Fruit fly (Drosophila melanogaster) whole organism, embryonic: ENCODE measurements around the gene CG2021.

Experiments
- C15 ChIP-seq: fragments of 200-800 bp; sonication (Bioruptor generic); IDR thresholded peaks from 3 replicates; pipeline ENCODE4 v1.3.6; 2022; ENCODE audit warnings: missing biosample characterization, missing genetic modification characterization
- CG10274 ChIP-seq: fragments of 200-800 bp; sonication (Bioruptor generic); optimal IDR thresholded peaks from 3 replicates; lab custom pipeline; 2017; ENCODE audit warnings: missing biosample characterization, mild to moderate bottlenecking, missing genetic modification characterization
- CG10654 ChIP-seq: fragments of 200-800 bp; sonication (Bioruptor generic); optimal IDR thresholded peaks from 2 replicates; lab custom pipeline; 2016; ENCODE audit warnings: missing biosample characterization, missing genetic modification characterization
- CG11456 ChIP-seq: fragments of 200-800 bp; sonication (Bioruptor generic); IDR thresholded peaks from 3 replicates; pipeline ENCODE4 v1.3.6; 2022; ENCODE audit warnings: missing biosample characterization, missing genetic modification characterization
- CG11695 ChIP-seq: fragments of 200-800 bp; sonication (Bioruptor generic); IDR thresholded peaks from 3 replicates; pipeline ENCODE4 v1.3.6; 2022; ENCODE audit warnings: missing biosample characterization, missing genetic modification characterization
- CG13424 ChIP-seq: fragments of 200-800 bp; sonication (Bioruptor generic); optimal IDR thresholded peaks from 2 replicates; lab custom pipeline; 2019; ENCODE audit warnings: missing biosample characterization, mild to moderate bottlenecking, missing genetic modification characterization, moderate library complexity
- CG15601 ChIP-seq: fragments of 200-800 bp; sonication (Bioruptor generic); optimal IDR thresholded peaks from 3 replicates; lab custom pipeline; 2019; ENCODE audit warnings: missing biosample characterization, mild to moderate bottlenecking, missing genetic modification characterization, moderate library complexity
- CG1603 ChIP-seq: fragments of 200-800 bp; sonication (Bioruptor generic); optimal IDR thresholded peaks from 2 replicates; lab custom pipeline; 2019; ENCODE audit warnings: missing biosample characterization, mild to moderate bottlenecking, missing genetic modification characterization, moderate library complexity
- CG16815 ChIP-seq: fragments of 200-800 bp; sonication (Bioruptor generic); optimal IDR thresholded peaks from 3 replicates; lab custom pipeline; 2017; ENCODE audit warnings: missing biosample characterization, mild to moderate bottlenecking, missing genetic modification characterization
- CG17359 ChIP-seq: fragments of 200-800 bp; sonication (Bioruptor generic); optimal IDR thresholded peaks from 3 replicates; lab custom pipeline; 2018; ENCODE audit warnings: missing biosample characterization, mild to moderate bottlenecking, missing genetic modification characterization, moderate library complexity
- CG17802 ChIP-seq: fragments of 200-800 bp; sonication (Bioruptor generic); optimal IDR thresholded peaks from 2 replicates; lab custom pipeline; 2018; ENCODE audit warnings: missing biosample characterization, mild to moderate bottlenecking, missing genetic modification characterization, moderate library complexity
- CG17829 ChIP-seq: fragments of 200-800 bp; optimal IDR thresholded peaks from 2 replicates; lab custom pipeline; 2019; ENCODE audit warnings: missing biosample characterization, mild to moderate bottlenecking, missing genetic modification characterization, moderate library complexity
- CG18476 ChIP-seq: fragments of 200-800 bp; sonication (Bioruptor generic); optimal IDR thresholded peaks from 2 replicates; lab custom pipeline; 2016; ENCODE audit warnings: missing biosample characterization, mild to moderate bottlenecking, missing genetic modification characterization
- CG2202 ChIP-seq: fragments of 200-800 bp; sonication (Bioruptor generic); optimal IDR thresholded peaks from 2 replicates; lab custom pipeline; 2018; ENCODE audit warnings: missing biosample characterization, mild to moderate bottlenecking, missing genetic modification characterization
- CG2678 ChIP-seq: fragments of 200-800 bp; sonication (Bioruptor generic); optimal IDR thresholded peaks from 3 replicates; lab custom pipeline; 2019; ENCODE audit warnings: missing biosample characterization, mild to moderate bottlenecking, missing genetic modification characterization, moderate library complexity
- CG4617 ChIP-seq: fragments of 200-800 bp; sonication (Bioruptor generic); optimal IDR thresholded peaks from 3 replicates; lab custom pipeline; 2016; ENCODE audit warnings: missing biosample characterization, missing genetic modification characterization, borderline replicate concordance
- CG6689 ChIP-seq: fragments of 200-800 bp; sonication (Bioruptor generic); IDR thresholded peaks from 2 replicates; pipeline ENCODE4 v1.3.6; 2022; ENCODE audit warnings: missing biosample characterization, missing genetic modification characterization
- CG6813 ChIP-seq: fragments of 200-800 bp; sonication (Bioruptor generic); optimal IDR thresholded peaks from 2 replicates; lab custom pipeline; 2017; ENCODE audit warnings: missing biosample characterization, missing genetic modification characterization, mild to moderate bottlenecking, moderate library complexity, missing genetic modification reagents
- CG8944 ChIP-seq: fragments of 200-800 bp; sonication (Bioruptor generic); optimal IDR thresholded peaks from 3 replicates; lab custom pipeline; 2016; ENCODE audit warnings: missing biosample characterization, missing genetic modification characterization
- Camta ChIP-seq: fragments of 200-800 bp; sonication (Bioruptor generic); optimal IDR thresholded peaks from 2 replicates; lab custom pipeline; 2016; ENCODE audit warnings: missing biosample characterization, missing genetic modification characterization
- CoRest ChIP-seq: fragments of 200-800 bp; sonication (Bioruptor generic); optimal IDR thresholded peaks from 3 replicates; lab custom pipeline; 2018; ENCODE audit warnings: missing biosample characterization, mild to moderate bottlenecking, missing genetic modification characterization, moderate library complexity
- D ChIP-seq, 2 experiments: fragments of 200-800 bp in 1 of 2; fragments of >200 bp in 1 of 2; sonication (Bioruptor generic) in 1 of 2; optimal IDR thresholded peaks; 2 replicates in 1 of 2; 3 replicates in 1 of 2; lab custom pipeline; 2017; ENCODE audit warnings: mild to moderate bottlenecking in 1 of 2, missing biosample characterization in 1 of 2, missing genetic modification characterization in 1 of 2, missing genetic modification reagents in 1 of 2
- Dbx ChIP-seq: fragments of 200-800 bp; sonication (Bioruptor generic); IDR thresholded peaks from 3 replicates; pipeline ENCODE4 v1.3.6; 2022; ENCODE audit warnings: missing biosample characterization, missing genetic modification characterization
- Drgx ChIP-seq: fragments of 200-800 bp; sonication (Bioruptor generic); IDR thresholded peaks from 2 replicates; pipeline ENCODE4 v1.3.6; 2022; ENCODE audit warnings: missing biosample characterization, missing genetic modification characterization
- H2.0 ChIP-seq: fragments of 200-800 bp; sonication (Bioruptor generic); IDR thresholded peaks from 2 replicates; pipeline ENCODE4 v1.3.6; 2022; ENCODE audit warnings: missing biosample characterization, missing genetic modification characterization
- HmgZ ChIP-seq: fragments of 200-800 bp; sonication (Bioruptor generic); optimal IDR thresholded peaks from 2 replicates; lab custom pipeline; 2018; ENCODE audit warnings: missing biosample characterization, mild to moderate bottlenecking, missing genetic modification characterization
- MTF-1 ChIP-seq: fragments of 200-800 bp; sonication (Bioruptor generic); optimal IDR thresholded peaks from 2 replicates; lab custom pipeline; 2018; ENCODE audit warnings: missing biosample characterization, mild to moderate bottlenecking, missing genetic modification characterization, borderline replicate concordance
- Opbp ChIP-seq: fragments of 200-800 bp; sonication (Bioruptor generic); IDR thresholded peaks from 3 replicates; pipeline ENCODE4 v1.3.6; 2022; ENCODE audit warnings: missing biosample characterization, missing genetic modification characterization; ENCODE audit not compliant: partially characterized antibody
- Six4 ChIP-seq: fragments of 200-800 bp; sonication (Bioruptor generic); optimal IDR thresholded peaks from 2 replicates; lab custom pipeline; 2016; ENCODE audit warnings: missing biosample characterization, missing genetic modification characterization
- Stat92E ChIP-seq, 3 experiments: fragments of >200 bp in 2 of 3; fragments of 200-800 bp in 1 of 3; sonication (Bioruptor generic) in 1 of 3; optimal IDR thresholded peaks; 2 replicates each; lab custom pipeline; 2017 to 2019; ENCODE audit warnings: missing biosample characterization in 3 of 3, missing genetic modification characterization in 3 of 3, mild to moderate bottlenecking in 1 of 3, moderate library complexity in 1 of 3
- cg ChIP-seq: fragments of 200-800 bp; sonication (Bioruptor generic); optimal IDR thresholded peaks from 3 replicates; lab custom pipeline; 2019; ENCODE audit warnings: missing biosample characterization, mild to moderate bottlenecking, missing genetic modification characterization, moderate library complexity
- crc ChIP-seq: fragments of 200-800 bp; sonication (Bioruptor generic); optimal IDR thresholded peaks from 2 replicates; lab custom pipeline; 2016; ENCODE audit warnings: missing biosample characterization, missing genetic modification characterization
- da ChIP-seq: fragments of 200-800 bp; sonication (Bioruptor generic); optimal IDR thresholded peaks from 2 replicates; lab custom pipeline; 2016; ENCODE audit warnings: missing biosample characterization, missing genetic modification characterization
- dati ChIP-seq: fragments of 200-800 bp; sonication (Bioruptor generic); IDR thresholded peaks from 2 replicates; pipeline ENCODE4 v1.3.6; 2022; ENCODE audit warnings: missing biosample characterization, missing genetic modification characterization
- gcm2 ChIP-seq: fragments of 200-800 bp; sonication (Bioruptor generic); optimal IDR thresholded peaks from 2 replicates; lab custom pipeline; 2016; ENCODE audit warnings: missing biosample characterization, missing genetic modification characterization
- gt ChIP-seq: fragments of 200-800 bp; sonication (Bioruptor generic); IDR thresholded peaks from 2 replicates; pipeline ENCODE4 v1.3.6; 2022; ENCODE audit warnings: missing biosample characterization, missing genetic modification characterization
- hb ChIP-seq: fragments of 200-800 bp; sonication (Bioruptor generic); IDR thresholded peaks from 3 replicates; pipeline ENCODE4 v1.3.6; 2022; ENCODE audit warnings: missing biosample characterization, missing genetic modification characterization; ENCODE audit not compliant: partially characterized antibody
- jumu ChIP-seq: fragments of 200-800 bp; sonication (Bioruptor generic); optimal IDR thresholded peaks from 3 replicates; lab custom pipeline; 2016; ENCODE audit warnings: missing biosample characterization, missing genetic modification characterization
- kah ChIP-seq: fragments of 200-800 bp; sonication (Bioruptor generic); optimal IDR thresholded peaks from 2 replicates; lab custom pipeline; 2018; ENCODE audit warnings: missing biosample characterization, mild to moderate bottlenecking, missing genetic modification characterization
- kni ChIP-seq: fragments of 200-800 bp; sonication (Bioruptor generic); optimal IDR thresholded peaks from 3 replicates; lab custom pipeline; 2017; ENCODE audit warnings: mild to moderate bottlenecking, missing biosample characterization, missing genetic modification reagents, missing genetic modification characterization
- nau ChIP-seq: fragments of 200-800 bp; sonication (Bioruptor generic); optimal IDR thresholded peaks from 3 replicates; lab custom pipeline; 2017; ENCODE audit warnings: missing biosample characterization, mild to moderate bottlenecking, missing genetic modification characterization, missing genetic modification reagents
- oc ChIP-seq: fragments of 200-800 bp; sonication (Bioruptor generic); optimal IDR thresholded peaks from 2 replicates; lab custom pipeline; 2018; ENCODE audit warnings: missing biosample characterization, mild to moderate bottlenecking, missing genetic modification characterization, moderate library complexity
- sd ChIP-seq: fragments of 200-800 bp; sonication (Bioruptor generic); optimal IDR thresholded peaks from 3 replicates; lab custom pipeline; 2018; ENCODE audit warnings: missing biosample characterization, mild to moderate bottlenecking, missing genetic modification characterization, moderate library complexity
- tap ChIP-seq: fragments of 200-800 bp; optimal IDR thresholded peaks from 3 replicates; lab custom pipeline; 2019; ENCODE audit warnings: missing biosample characterization, mild to moderate bottlenecking, missing genetic modification characterization, moderate library complexity
- tgo ChIP-seq: fragments of 200-800 bp; sonication (Bioruptor generic); IDR thresholded peaks from 3 replicates; pipeline ENCODE4 v1.3.6; 2022; ENCODE audit warnings: missing biosample characterization, missing genetic modification characterization
- tll ChIP-seq, 2 experiments: fragments of 200-800 bp in 1 of 2; fragments of >200 bp in 1 of 2; sonication (Bioruptor generic) in 1 of 2; optimal IDR thresholded peaks; 2 replicates each; lab custom pipeline; 2017 to 2019; ENCODE audit warnings: missing biosample characterization in 2 of 2, missing genetic modification characterization in 2 of 2, mild to moderate bottlenecking in 1 of 2, moderate library complexity in 1 of 2
- twi ChIP-seq: fragments of 200-800 bp; optimal IDR thresholded peaks from 2 replicates; lab custom pipeline; 2019; ENCODE audit warnings: missing biosample characterization, mild to moderate bottlenecking, missing genetic modification characterization, moderate library complexity

Gene CG2021

dm6 chr3L:1794164-1794942 is 17.1 kb upstream of the CG2021 start (continued):
- no peak for TF ChIP-seq CG17802 (tag; lab: Kevin White, UChicago)
- no peak for TF ChIP-seq CG15601 (tag; lab: Kevin White, UChicago)
- TF ChIP-seq kni (GFP tag; lab: Kevin White, UChicago): peak; percentile 64
- TF ChIP-seq C15: no peak
- peak; percentile 52 for TF ChIP-seq CG18476 (GFP tag; lab: Kevin White, UChicago)
- TF ChIP-seq CG10274: no peak
- TF ChIP-seq dati (GFP tag; lab: Robert Waterston, UW): no peak
- TF ChIP-seq Opbp (GFP tag; lab: Robert Waterston, UW): no peak
- peak; percentile 61; the same call in 1 of the 3 replicates for TF ChIP-seq Dbx (GFP tag; lab: Robert Waterston, UW)
- TF ChIP-seq CG6813 (GFP tag; lab: Kevin White, UChicago): peak; percentile 21
- TF ChIP-seq gt (GFP tag; lab: Robert Waterston, UW): no peak
- no peak for TF ChIP-seq twi (tag; lab: Kevin White, UChicago)
- peak; percentile 26; the same call in 1 of the 3 replicates for TF ChIP-seq CG11456 (GFP tag; lab: Robert Waterston, UW)
- TF ChIP-seq Six4 (GFP tag; lab: Kevin White, UChicago): no peak
- 0 out of 2 replicates have a peak, but pooled peaks have one; percentile 11 for TF ChIP-seq CG6689 (GFP tag; lab: Robert Waterston, UW)
- no peak for TF ChIP-seq CoRest (tag; lab: Kevin White, UChicago)
- TF ChIP-seq CG8944: no peak
- TF ChIP-seq jumu (GFP tag; lab: Kevin White, UChicago): no peak
- no peak for TF ChIP-seq tgo (GFP tag; lab: Robert Waterston, UW)
- TF ChIP-seq CG17359 (tag; lab: Kevin White, UChicago): peak; percentile 37
- peak; percentile 9 for TF ChIP-seq kah
- no peak for TF ChIP-seq CG4617 (GFP tag; lab: Kevin White, UChicago)
- peak; percentile 18; the same call in 1 of the 2 replicates for TF ChIP-seq H2.0 (GFP tag; lab: Robert Waterston, UW)
- TF ChIP-seq crc (GFP tag; lab: Kevin White, UChicago): no peak
- no peak for TF ChIP-seq oc
- TF ChIP-seq CG1603 (tag; lab: Kevin White, UChicago): no peak
- peak; percentile 91 for TF ChIP-seq sd (tag; lab: Kevin White, UChicago)
- 0 out of 2 replicates have a peak, but pooled peaks have one; percentile 19 for TF ChIP-seq Drgx (GFP tag; lab: Robert Waterston, UW)
- TF ChIP-seq Stat92E (GFP tag; optimal IDR thresholded peaks at IDR 0.05; lab: Kevin White, UChicago): no peak
- peak; percentile 88 for TF ChIP-seq cg
- peak; percentile 42 for TF ChIP-seq CG2678
- TF ChIP-seq tll (GFP tag; optimal IDR thresholded peaks at IDR 0.05; lab: Kevin White, UChicago): peak in 1 of 2 experiments; percentile 16
- no peak for TF ChIP-seq gcm2 (GFP tag; lab: Kevin White, UChicago)
- no peak for TF ChIP-seq CG13424 (tag; lab: Kevin White, UChicago)
- TF ChIP-seq D (optimal IDR thresholded peaks at IDR 0.05; lab: Kevin White, UChicago): peak; percentile 17
- TF ChIP-seq D (GFP tag; optimal IDR thresholded peaks at IDR 0.05; lab: Kevin White, UChicago): no peak
- TF ChIP-seq da: no peak
- peak; percentile 56 for TF ChIP-seq HmgZ (tag; lab: Kevin White, UChicago)
- TF ChIP-seq Camta (GFP tag; lab: Kevin White, UChicago): no peak
- no peak for TF ChIP-seq tap (tag; lab: Kevin White, UChicago)
- TF ChIP-seq nau (GFP tag; lab: Kevin White, UChicago): no peak
- no peak for TF ChIP-seq hb (GFP tag; lab: Robert Waterston, UW)
- peak; percentile 44 for TF ChIP-seq MTF-1 (GFP tag; lab: Kevin White, UChicago)
- no peak for TF ChIP-seq CG17829
- no peak for TF ChIP-seq CG16815 (GFP tag; lab: Kevin White, UChicago)
- TF ChIP-seq CG2202 (tag; lab: Kevin White, UChicago): no peak
- TF ChIP-seq CG10654: no peak
- TF ChIP-seq CG11695 (GFP tag; lab: Robert Waterston, UW): peak; percentile 63; the same call in 1 of the 3 replicates
